Fruit fly (Drosophila melanogaster) whole organism, embryonic: Measurements from ENCODE around the gene Ubqn.

Experiments used
- C15 ChIP-seq: fragments of 200-800 bp; sonication (Bioruptor generic); IDR thresholded peaks from 3 replicates; pipeline ENCODE4 v1.3.6; 2022; ENCODE audit warnings: missing biosample characterization, missing genetic modification characterization
- CG10274 ChIP-seq: fragments of 200-800 bp; sonication (Bioruptor generic); optimal IDR thresholded peaks from 3 replicates; lab custom pipeline; 2017; ENCODE audit warnings: missing biosample characterization, mild to moderate bottlenecking, missing genetic modification characterization
- CG10321 ChIP-seq: fragments of 200-800 bp; sonication (Bioruptor generic); IDR thresholded peaks from 2 replicates; pipeline ENCODE4 v1.3.6; 2022; ENCODE audit warnings: missing biosample characterization, missing genetic modification characterization
- CG10431 ChIP-seq: fragments of 200-800 bp; sonication (Bioruptor generic); optimal IDR thresholded peaks from 3 replicates; lab custom pipeline; 2018; ENCODE audit warnings: missing biosample characterization, mild to moderate bottlenecking, missing genetic modification characterization
- CG10979 ChIP-seq: fragments of 200-800 bp; sonication (Bioruptor generic); optimal IDR thresholded peaks from 2 replicates; lab custom pipeline; 2018; ENCODE audit warnings: missing biosample characterization, mild to moderate bottlenecking, missing genetic modification characterization, moderate library complexity
- CG12391 ChIP-seq: fragments of 200-800 bp; sonication (Bioruptor generic); optimal IDR thresholded peaks from 3 replicates; lab custom pipeline; 2018; ENCODE audit warnings: missing biosample characterization, mild to moderate bottlenecking, missing genetic modification characterization, moderate library complexity
- CG12659 ChIP-seq: fragments of 200-800 bp; sonication (Bioruptor generic); optimal IDR thresholded peaks from 3 replicates; lab custom pipeline; 2017; ENCODE audit warnings: mild to moderate bottlenecking, missing biosample characterization, missing genetic modification reagents, missing genetic modification characterization
- CG13123 ChIP-seq: fragments of 200-800 bp; sonication (Bioruptor generic); optimal IDR thresholded peaks from 2 replicates; lab custom pipeline; 2016; ENCODE audit warnings: missing biosample characterization, missing genetic modification characterization
- CG13287 ChIP-seq: fragments of 200-800 bp; sonication (Bioruptor generic); IDR thresholded peaks from 2 replicates; pipeline ENCODE4 v1.3.6; 2022; ENCODE audit warnings: missing biosample characterization, missing genetic modification characterization; ENCODE audit not compliant: partially characterized antibody
- CG15601 ChIP-seq: fragments of 200-800 bp; sonication (Bioruptor generic); optimal IDR thresholded peaks from 3 replicates; lab custom pipeline; 2019; ENCODE audit warnings: missing biosample characterization, mild to moderate bottlenecking, missing genetic modification characterization, moderate library complexity
- CG15696 ChIP-seq: fragments of 200-800 bp; sonication (Bioruptor generic); optimal IDR thresholded peaks from 2 replicates; lab custom pipeline; 2019; ENCODE audit warnings: missing biosample characterization, mild to moderate bottlenecking, missing genetic modification characterization, moderate library complexity
- CG18262 ChIP-seq: fragments of 200-800 bp; optimal IDR thresholded peaks from 3 replicates; lab custom pipeline; 2019; ENCODE audit warnings: missing biosample characterization, mild to moderate bottlenecking, missing genetic modification characterization, moderate library complexity
- CG18619 ChIP-seq: fragments of 200-800 bp; sonication (Bioruptor generic); optimal IDR thresholded peaks from 3 replicates; lab custom pipeline; 2017; ENCODE audit warnings: missing biosample characterization, mild to moderate bottlenecking, missing genetic modification characterization
- CG18764 ChIP-seq: fragments of 200-800 bp; sonication (Bioruptor generic); optimal IDR thresholded peaks from 3 replicates; lab custom pipeline; 2016; ENCODE audit warnings: missing biosample characterization, missing genetic modification characterization
- CG2120 ChIP-seq: fragments of 200-800 bp; sonication (Bioruptor generic); optimal IDR thresholded peaks from 3 replicates; lab custom pipeline; 2016; ENCODE audit warnings: missing biosample characterization, missing genetic modification characterization
- CG2129 ChIP-seq: fragments of 200-800 bp; sonication (Bioruptor generic); IDR thresholded peaks from 2 replicates; pipeline ENCODE4 v1.3.6; 2022; ENCODE audit warnings: missing biosample characterization, missing genetic modification characterization; ENCODE audit not compliant: partially characterized antibody
- CG4328 ChIP-seq: fragments of 200-800 bp; sonication (Bioruptor generic); optimal IDR thresholded peaks from 3 replicates; lab custom pipeline; 2017; ENCODE audit warnings: missing biosample characterization, missing genetic modification reagents, missing genetic modification characterization
- CG7963 ChIP-seq: fragments of 200-800 bp; sonication (Bioruptor generic); IDR thresholded peaks from 3 replicates; pipeline ENCODE4 v1.3.6; 2022; ENCODE audit warnings: missing biosample characterization, missing genetic modification characterization; ENCODE audit not compliant: partially characterized antibody
- CG9215 ChIP-seq: fragments of 200-800 bp; sonication (Bioruptor generic); IDR thresholded peaks from 2 replicates; pipeline ENCODE4 v1.3.6; 2022; ENCODE audit warnings: missing biosample characterization, missing genetic modification characterization
- Chrac-16 ChIP-seq: fragments of 200-800 bp; sonication (Bioruptor generic); optimal IDR thresholded peaks from 3 replicates; lab custom pipeline; 2016; ENCODE audit warnings: missing biosample characterization, missing genetic modification characterization
- CoRest ChIP-seq: fragments of 200-800 bp; sonication (Bioruptor generic); optimal IDR thresholded peaks from 3 replicates; lab custom pipeline; 2018; ENCODE audit warnings: missing biosample characterization, mild to moderate bottlenecking, missing genetic modification characterization, moderate library complexity
- Doc3 ChIP-seq: fragments of 200-800 bp; sonication (Bioruptor generic); IDR thresholded peaks from 3 replicates; pipeline ENCODE4 v1.3.6; 2022; ENCODE audit warnings: missing biosample characterization, missing genetic modification characterization; ENCODE audit not compliant: partially characterized antibody
- Dp ChIP-seq: fragments of 200-800 bp; sonication (Bioruptor generic); optimal IDR thresholded peaks from 2 replicates; lab custom pipeline; 2018; ENCODE audit warnings: missing biosample characterization, mild to moderate bottlenecking, missing genetic modification characterization, moderate library complexity
- Drgx ChIP-seq: fragments of 200-800 bp; sonication (Bioruptor generic); IDR thresholded peaks from 2 replicates; pipeline ENCODE4 v1.3.6; 2022; ENCODE audit warnings: missing biosample characterization, missing genetic modification characterization
- Gsc ChIP-seq: fragments of 200-800 bp; sonication (Bioruptor generic); IDR thresholded peaks from 2 replicates; pipeline ENCODE4 v1.3.6; 2022; ENCODE audit warnings: missing biosample characterization, missing genetic modification characterization
- H15 ChIP-seq: fragments of 200-800 bp; sonication (Bioruptor generic); IDR thresholded peaks from 3 replicates; pipeline ENCODE4 v1.3.6; 2022; ENCODE audit warnings: missing biosample characterization, missing genetic modification characterization
- NC2β ChIP-seq: fragments of 200-800 bp; sonication (Bioruptor generic); optimal IDR thresholded peaks from 2 replicates; lab custom pipeline; 2016; ENCODE audit warnings: missing biosample characterization, missing genetic modification characterization
- Opbp ChIP-seq: fragments of 200-800 bp; sonication (Bioruptor generic); IDR thresholded peaks from 3 replicates; pipeline ENCODE4 v1.3.6; 2022; ENCODE audit warnings: missing biosample characterization, missing genetic modification characterization; ENCODE audit not compliant: partially characterized antibody
- Sin3A ChIP-seq: fragments of >200 bp; optimal IDR thresholded peaks from 2 replicates; lab custom pipeline; 2018
- YL-1 ChIP-seq: fragments of 200-800 bp; sonication (Bioruptor generic); optimal IDR thresholded peaks from 3 replicates; lab custom pipeline; 2017; ENCODE audit warnings: missing biosample characterization, mild to moderate bottlenecking, missing genetic modification characterization
- ap ChIP-seq: fragments of 200-800 bp; sonication (Bioruptor generic); IDR thresholded peaks from 2 replicates; pipeline ENCODE4 v1.3.6; 2022; ENCODE audit warnings: missing biosample characterization, missing genetic modification characterization
- bsh ChIP-seq, 2 experiments: fragments of 200-800 bp; sonication (Bioruptor generic); optimal IDR thresholded peaks; 2 replicates each; lab custom pipeline; 2017 to 2018; ENCODE audit warnings: mild to moderate bottlenecking in 2 of 2, missing biosample characterization in 2 of 2, missing genetic modification characterization in 2 of 2, moderate library complexity in 1 of 2
- crol ChIP-seq: fragments of 200-800 bp; sonication (Bioruptor generic); IDR thresholded peaks from 2 replicates; pipeline ENCODE4 v1.3.6; 2022; ENCODE audit warnings: missing biosample characterization, missing genetic modification characterization
- gce ChIP-seq: fragments of 200-800 bp; sonication (Bioruptor generic); IDR thresholded peaks from 3 replicates; pipeline ENCODE4 v1.3.6; 2022; ENCODE audit warnings: missing biosample characterization, missing genetic modification characterization
- insv ChIP-seq, 2 experiments: fragments of 200-800 bp; sonication (Bioruptor generic); optimal IDR thresholded peaks; 3 replicates each; lab custom pipeline; 2016 to 2018; ENCODE audit warnings: missing biosample characterization in 2 of 2, missing genetic modification characterization in 2 of 2
- otp ChIP-seq: fragments of 200-800 bp; sonication (Bioruptor generic); IDR thresholded peaks from 3 replicates; pipeline ENCODE4, ENCODE4 v1.3.6; 2022; ENCODE audit warnings: missing biosample characterization, missing genetic modification characterization
- pfk ChIP-seq: fragments of 200-800 bp; sonication (Bioruptor generic); optimal IDR thresholded peaks from 2 replicates; lab custom pipeline; 2018; ENCODE audit warnings: missing biosample characterization, mild to moderate bottlenecking, missing genetic modification characterization, moderate library complexity
- pnt ChIP-seq: fragments of 200-800 bp; sonication (Bioruptor generic); optimal IDR thresholded peaks from 3 replicates; lab custom pipeline; 2016; ENCODE audit warnings: missing biosample characterization, missing genetic modification characterization
- prd ChIP-seq, 3 experiments: fragments of >200 bp in 2 of 3; fragments of 200-800 bp in 1 of 3; sonication (Bioruptor generic) in 1 of 3; optimal IDR thresholded peaks in 2 of 3; IDR thresholded peaks in 1 of 3; 2 replicates in 2 of 3; 3 replicates in 1 of 3; pipeline versions ENCODE4 v1.3.6 to Lab custom; 2017 to 2022; ENCODE audit warnings: missing biosample characterization in 1 of 3, missing genetic modification characterization in 1 of 3
- pum ChIP-seq: fragments of 200-800 bp; sonication (Bioruptor generic); optimal IDR thresholded peaks from 2 replicates; lab custom pipeline; 2016; ENCODE audit warnings: missing biosample characterization, missing genetic modification characterization
- ro ChIP-seq: fragments of 200-800 bp; sonication (Bioruptor generic); IDR thresholded peaks from 2 replicates; pipeline ENCODE4 v1.3.6; 2022; ENCODE audit warnings: missing biosample characterization, missing genetic modification characterization
- row ChIP-seq: fragments of 200-800 bp; sonication (Bioruptor generic); IDR thresholded peaks from 3 replicates; pipeline ENCODE4 v1.3.6; 2022; ENCODE audit warnings: missing biosample characterization, missing genetic modification characterization
- schlank ChIP-seq: fragments of 200-800 bp; sonication (Bioruptor generic); optimal IDR thresholded peaks from 2 replicates; lab custom pipeline; 2018; ENCODE audit warnings: missing biosample characterization, mild to moderate bottlenecking, missing genetic modification characterization
- sd ChIP-seq: fragments of 200-800 bp; sonication (Bioruptor generic); optimal IDR thresholded peaks from 3 replicates; lab custom pipeline; 2018; ENCODE audit warnings: missing biosample characterization, mild to moderate bottlenecking, missing genetic modification characterization, moderate library complexity
- sima ChIP-seq: fragments of 200-800 bp; sonication (Bioruptor generic); optimal IDR thresholded peaks from 2 replicates; lab custom pipeline; 2016; ENCODE audit warnings: missing biosample characterization, missing genetic modification characterization
- slou ChIP-seq: fragments of 200-800 bp; sonication (Bioruptor generic); optimal IDR thresholded peaks from 3 replicates; lab custom pipeline; 2016; ENCODE audit warnings: missing biosample characterization, missing genetic modification characterization
- sqz ChIP-seq: fragments of 200-800 bp; sonication (Bioruptor generic); optimal IDR thresholded peaks from 3 replicates; lab custom pipeline; 2018; ENCODE audit warnings: missing biosample characterization, mild to moderate bottlenecking, missing genetic modification characterization
- unpg ChIP-seq: fragments of 200-800 bp; sonication (Bioruptor generic); optimal IDR thresholded peaks from 3 replicates; lab custom pipeline; 2018; ENCODE audit warnings: missing biosample characterization, mild to moderate bottlenecking, missing genetic modification characterization, moderate library complexity
- vvl ChIP-seq: fragments of 200-800 bp; sonication (Bioruptor generic); IDR thresholded peaks from 2 replicates; pipeline ENCODE4 v1.3.6; 2022; ENCODE audit warnings: missing biosample characterization, missing genetic modification characterization
- zen2 ChIP-seq: fragments of 200-800 bp; sonication (Bioruptor generic); IDR thresholded peaks from 3 replicates; pipeline ENCODE4 v1.3.6; 2022; ENCODE audit warnings: missing biosample characterization, missing genetic modification characterization; ENCODE audit not compliant: partially characterized antibody

Ubqn gene

DNA sequence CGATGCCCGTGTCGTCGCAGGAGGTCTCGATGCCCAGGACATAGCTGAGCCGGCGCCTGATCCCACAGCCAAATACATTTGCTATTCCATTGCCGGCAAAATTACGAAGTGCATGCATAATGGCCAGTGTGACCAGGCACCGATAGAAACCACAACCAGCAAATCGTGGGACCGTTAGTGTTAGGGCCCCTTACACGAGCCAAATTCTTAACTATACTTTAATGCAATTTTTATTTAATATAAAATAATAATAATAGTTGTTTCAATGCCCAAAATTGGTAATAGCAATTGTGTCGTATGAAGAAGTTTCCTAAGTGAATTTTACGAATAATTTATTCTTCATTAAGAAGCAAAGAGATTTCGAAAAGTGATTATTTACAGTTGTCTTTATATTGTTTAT, 18.0 kb downstream of the Ubqn start, which contains the start of gene Tcs4 (continued):
- TF ChIP-seq Doc3: 0 out of 3 replicates have a peak, but pooled peaks have one; percentile 48
- TF ChIP-seq CG9215 (GFP tag; lab: Robert Waterston, UW): no peak
- TF ChIP-seq schlank (tag; lab: Kevin White, UChicago): no peak
- no peak for TF ChIP-seq sd (tag; lab: Kevin White, UChicago)
- no peak for TF ChIP-seq pnt
- no peak for TF ChIP-seq ap (GFP tag; lab: Robert Waterston, UW)
- 0 out of 2 replicates have a peak, but pooled peaks have one; percentile 6 for TF ChIP-seq Drgx (GFP tag; lab: Robert Waterston, UW)
- peak; percentile 45 for TF ChIP-seq unpg (GFP tag; lab: Kevin White, UChicago)
- TF ChIP-seq CG12391 (tag; lab: Kevin White, UChicago): peak; percentile 63
- no peak for TF ChIP-seq slou (GFP tag; lab: Kevin White, UChicago)
- TF ChIP-seq bsh (GFP tag; optimal IDR thresholded peaks at IDR 0.05; lab: Kevin White, UChicago): peak in 1 of 2 experiments; percentile 33
- peak; percentile 37 for TF ChIP-seq CG18262 (tag; lab: Kevin White, UChicago)
- TF ChIP-seq CG18619 (GFP tag; lab: Kevin White, UChicago): no peak
- TF ChIP-seq ro: no peak
- no peak for TF ChIP-seq CG2129 (GFP tag; lab: Robert Waterston, UW)
- TF ChIP-seq Gsc (GFP tag; lab: Robert Waterston, UW): no peak
- peak; percentile 27 for TF ChIP-seq CG15601 (tag; lab: Kevin White, UChicago)
- no peak for TF ChIP-seq otp (GFP tag; lab: Robert Waterston, UW)
- no peak for TF ChIP-seq sqz (GFP tag; lab: Kevin White, UChicago)
- no peak for TF ChIP-seq pfk (GFP tag; lab: Kevin White, UChicago)
- no peak for TF ChIP-seq crol
- no peak for TF ChIP-seq gce (GFP tag; lab: Robert Waterston, UW)
- no peak for TF ChIP-seq CG13123 (GFP tag; lab: Kevin White, UChicago)
- peak; percentile 48 for TF ChIP-seq YL-1 (GFP tag; lab: Kevin White, UChicago)
- no peak for TF ChIP-seq prd (optimal IDR thresholded peaks at IDR 0.05; lab: Kevin White, UChicago)
- peak; percentile 26; the same call in 1 of the 3 replicates for TF ChIP-seq prd (GFP tag; IDR thresholded peaks at IDR 0.05; lab: Robert Waterston, UW)
- peak; percentile 76 for TF ChIP-seq row
- TF ChIP-seq vvl: peak; percentile 71
- peak; percentile 58; the same call in 2 of the 3 replicates for TF ChIP-seq Opbp (GFP tag; lab: Robert Waterston, UW)
- no peak for TF ChIP-seq CG7963 (GFP tag; lab: Robert Waterston, UW)
- no peak for TF ChIP-seq insv (GFP tag; optimal IDR thresholded peaks at IDR 0.05; lab: Kevin White, UChicago)
- no peak for TF ChIP-seq CG10274 (GFP tag; lab: Kevin White, UChicago)
- TF ChIP-seq CG13287 (GFP tag; lab: Robert Waterston, UW): peak; percentile 77
- TF ChIP-seq NC2β (GFP tag; lab: Kevin White, UChicago): no peak
- peak; percentile 31 for TF ChIP-seq CG10979
- peak; percentile 12 for TF ChIP-seq Sin3A
- TF ChIP-seq CG15696 (tag; lab: Kevin White, UChicago): peak; percentile 30
- TF ChIP-seq CG18764 (GFP tag; lab: Kevin White, UChicago): peak; percentile 99
- peak; percentile 39 for TF ChIP-seq CG12659 (GFP tag; lab: Kevin White, UChicago)
- TF ChIP-seq CoRest (tag; lab: Kevin White, UChicago): peak; percentile 29
- no peak for TF ChIP-seq C15 (GFP tag; lab: Robert Waterston, UW)
- TF ChIP-seq H15 (GFP tag; lab: Robert Waterston, UW): no peak
- TF ChIP-seq CG10321 (GFP tag; lab: Robert Waterston, UW): no peak
- TF ChIP-seq sima (GFP tag; lab: Kevin White, UChicago): no peak
- TF ChIP-seq CG10431: no peak
- TF ChIP-seq pum (GFP tag; lab: Kevin White, UChicago): no peak
- peak; percentile 60; the same call in 2 of the 3 replicates for TF ChIP-seq zen2
- peak; percentile 16 for TF ChIP-seq CG2120 (GFP tag; lab: Kevin White, UChicago)
- TF ChIP-seq CG4328 (GFP tag; lab: Kevin White, UChicago): no peak
- no peak for TF ChIP-seq Chrac-16 (GFP tag; lab: Kevin White, UChicago)
- peak; percentile 32 for TF ChIP-seq Dp
